Fruit fly (Drosophila melanogaster) whole organism, embryonic: ENCODE results near the gene CG5080.

ENCODE experiments used
- Asciz ChIP-seq: fragments of 200-800 bp; sonication (Bioruptor generic); optimal IDR thresholded peaks from 2 replicates; lab custom pipeline; 2017; ENCODE audit warnings: missing biosample characterization, mild to moderate bottlenecking, missing genetic modification characterization, missing genetic modification reagents
- B-H2 ChIP-seq: fragments of 200-800 bp; sonication (Bioruptor generic); optimal IDR thresholded peaks from 2 replicates; lab custom pipeline; 2018; ENCODE audit warnings: missing biosample characterization, mild to moderate bottlenecking, missing genetic modification characterization
- Bdp1 ChIP-seq: fragments of 200-800 bp; sonication (Bioruptor generic); optimal IDR thresholded peaks from 3 replicates; lab custom pipeline; 2016; ENCODE audit warnings: missing biosample characterization, missing genetic modification characterization
- Bgb ChIP-seq: fragments of 200-800 bp; sonication (Bioruptor generic); IDR thresholded peaks from 2 replicates; pipeline ENCODE4 v1.3.6; 2022; ENCODE audit warnings: missing biosample characterization, missing genetic modification characterization; ENCODE audit not compliant: partially characterized antibody
- CG10274 ChIP-seq: fragments of 200-800 bp; sonication (Bioruptor generic); optimal IDR thresholded peaks from 3 replicates; lab custom pipeline; 2017; ENCODE audit warnings: missing biosample characterization, mild to moderate bottlenecking, missing genetic modification characterization
- CG10431 ChIP-seq: fragments of 200-800 bp; sonication (Bioruptor generic); optimal IDR thresholded peaks from 3 replicates; lab custom pipeline; 2018; ENCODE audit warnings: missing biosample characterization, mild to moderate bottlenecking, missing genetic modification characterization
- CG11695 ChIP-seq: fragments of 200-800 bp; sonication (Bioruptor generic); IDR thresholded peaks from 3 replicates; pipeline ENCODE4 v1.3.6; 2022; ENCODE audit warnings: missing biosample characterization, missing genetic modification characterization
- CG14667 ChIP-seq: fragments of 200-800 bp; sonication (Bioruptor generic); IDR thresholded peaks from 2 replicates; pipeline ENCODE4 v1.3.6; 2022; ENCODE audit warnings: missing biosample characterization, missing genetic modification characterization
- CG14710 ChIP-seq: fragments of 200-800 bp; sonication (Bioruptor generic); optimal IDR thresholded peaks from 3 replicates; lab custom pipeline; 2019; ENCODE audit warnings: missing biosample characterization, mild to moderate bottlenecking, missing genetic modification characterization, moderate library complexity
- CG15696 ChIP-seq: fragments of 200-800 bp; sonication (Bioruptor generic); optimal IDR thresholded peaks from 2 replicates; lab custom pipeline; 2019; ENCODE audit warnings: missing biosample characterization, mild to moderate bottlenecking, missing genetic modification characterization, moderate library complexity
- CG18262 ChIP-seq: fragments of 200-800 bp; optimal IDR thresholded peaks from 3 replicates; lab custom pipeline; 2019; ENCODE audit warnings: missing biosample characterization, mild to moderate bottlenecking, missing genetic modification characterization, moderate library complexity
- CG18619 ChIP-seq: fragments of 200-800 bp; sonication (Bioruptor generic); optimal IDR thresholded peaks from 3 replicates; lab custom pipeline; 2017; ENCODE audit warnings: missing biosample characterization, mild to moderate bottlenecking, missing genetic modification characterization
- CG31441 ChIP-seq: fragments of 200-800 bp; sonication (Bioruptor generic); IDR thresholded peaks from 2 replicates; pipeline ENCODE4 v1.3.6; 2022; ENCODE audit warnings: missing biosample characterization, missing genetic modification characterization
- CG33213 ChIP-seq: fragments of 200-800 bp; sonication (Bioruptor generic); optimal IDR thresholded peaks from 3 replicates; lab custom pipeline; 2016; ENCODE audit warnings: missing biosample characterization, missing genetic modification characterization
- CG33557 ChIP-seq: fragments of 200-800 bp; sonication (Bioruptor generic); optimal IDR thresholded peaks from 2 replicates; lab custom pipeline; 2019; ENCODE audit warnings: missing biosample characterization, mild to moderate bottlenecking, missing genetic modification characterization, moderate library complexity
- CG34422 ChIP-seq: fragments of 200-800 bp; sonication (Bioruptor generic); IDR thresholded peaks from 3 replicates; pipeline ENCODE4 v1.3.6; 2022; ENCODE audit warnings: missing biosample characterization, missing genetic modification characterization
- CG3995 ChIP-seq: fragments of 200-800 bp; sonication (Bioruptor generic); optimal IDR thresholded peaks from 3 replicates; lab custom pipeline; 2016; ENCODE audit warnings: missing biosample characterization, missing genetic modification characterization
- CG4424 ChIP-seq: fragments of 200-800 bp; sonication (Bioruptor generic); optimal IDR thresholded peaks from 3 replicates; lab custom pipeline; 2016; ENCODE audit warnings: missing biosample characterization, missing genetic modification characterization
- CG4854 ChIP-seq: fragments of 200-800 bp; sonication (Bioruptor generic); optimal IDR thresholded peaks from 2 replicates; lab custom pipeline; 2016; ENCODE audit warnings: missing biosample characterization, missing genetic modification characterization, inconsistent platforms
- CG6254 ChIP-seq: fragments of 200-800 bp; sonication (Bioruptor generic); optimal IDR thresholded peaks from 3 replicates; lab custom pipeline; 2017; ENCODE audit warnings: mild to moderate bottlenecking, missing biosample characterization, missing genetic modification reagents, missing genetic modification characterization
- CG6854 ChIP-seq: fragments of 200-800 bp; sonication (Bioruptor generic); optimal IDR thresholded peaks from 3 replicates; lab custom pipeline; 2017; ENCODE audit warnings: missing biosample characterization, mild to moderate bottlenecking, missing genetic modification characterization
- CG7745 ChIP-seq: fragments of 200-800 bp; sonication (Bioruptor generic); optimal IDR thresholded peaks from 2 replicates; lab custom pipeline; 2018; ENCODE audit warnings: missing biosample characterization, mild to moderate bottlenecking, missing genetic modification characterization, moderate library complexity
- CG9797 ChIP-seq: fragments of 200-800 bp; sonication (Bioruptor generic); optimal IDR thresholded peaks from 3 replicates; lab custom pipeline; 2018; ENCODE audit warnings: missing biosample characterization, mild to moderate bottlenecking, missing genetic modification characterization
- CTCF ChIP-seq: fragments of 200-800 bp; sonication (Bioruptor generic); optimal IDR thresholded peaks from 2 replicates; lab custom pipeline; 2017; ENCODE audit warnings: missing biosample characterization, mild to moderate bottlenecking, missing genetic modification characterization, moderate library complexity
- Dip3 ChIP-seq: fragments of 200-800 bp; sonication (Bioruptor generic); optimal IDR thresholded peaks from 3 replicates; lab custom pipeline; 2016; ENCODE audit warnings: missing biosample characterization, missing genetic modification characterization
- Dll ChIP-seq: fragments of 200-800 bp; sonication (Bioruptor generic); IDR thresholded peaks from 4 replicates; pipeline ENCODE4 v1.3.6; 2022; ENCODE audit warnings: missing biosample characterization, missing genetic modification characterization; ENCODE audit not compliant: partially characterized antibody
- E2f1 ChIP-seq: fragments of 200-800 bp; sonication (Bioruptor generic); IDR thresholded peaks from 2 replicates; pipeline ENCODE4 v1.3.6; 2022; ENCODE audit warnings: missing biosample characterization, missing genetic modification characterization
- E2f2 ChIP-seq: fragments of 200-800 bp; sonication (Bioruptor generic); IDR thresholded peaks from 2 replicates; pipeline ENCODE4 v1.3.6; 2022; ENCODE audit warnings: missing biosample characterization, missing genetic modification characterization
- Ets65A ChIP-seq: fragments of 200-800 bp; sonication (Bioruptor generic); peaks from one replicate; lab custom pipeline; 2016; ENCODE audit warnings: missing biosample characterization, missing genetic modification characterization
- MBD-R2 ChIP-seq: fragments of 200-800 bp; sonication (Bioruptor generic); IDR thresholded peaks from 2 replicates; pipeline ENCODE4 v1.3.6; 2022; ENCODE audit warnings: missing biosample characterization, missing genetic modification characterization
- Rx ChIP-seq: fragments of 200-800 bp; sonication (Bioruptor generic); IDR thresholded peaks from 2 replicates; pipeline ENCODE4 v1.3.6; 2022; ENCODE audit warnings: missing biosample characterization, missing genetic modification characterization
- TFAM ChIP-seq: fragments of 200-800 bp; sonication (Bioruptor generic); optimal IDR thresholded peaks from 2 replicates; lab custom pipeline; 2017; ENCODE audit warnings: missing biosample characterization, missing genetic modification characterization, inconsistent platforms
- al ChIP-seq: fragments of 200-800 bp; sonication (Bioruptor generic); IDR thresholded peaks from 2 replicates; pipeline ENCODE4 v1.3.6; 2022; ENCODE audit warnings: missing biosample characterization, missing genetic modification characterization
- bigmax ChIP-seq: fragments of 200-800 bp; sonication (Bioruptor generic); optimal IDR thresholded peaks from 2 replicates; lab custom pipeline; 2018; ENCODE audit warnings: missing biosample characterization, mild to moderate bottlenecking, missing genetic modification characterization
- cad ChIP-seq: fragments of >200 bp; optimal IDR thresholded peaks from 2 replicates; lab custom pipeline; 2017; ENCODE audit warnings: missing biosample characterization, missing genetic modification characterization
- caup ChIP-seq: fragments of 200-800 bp; sonication (Bioruptor generic); optimal IDR thresholded peaks from 3 replicates; lab custom pipeline; 2017; ENCODE audit warnings: missing biosample characterization, mild to moderate bottlenecking, missing genetic modification characterization, moderate library complexity; ENCODE audit not compliant: severe bottlenecking
- ems ChIP-seq: fragments of 200-800 bp; sonication (Bioruptor generic); optimal IDR thresholded peaks from 3 replicates; lab custom pipeline; 2016; ENCODE audit warnings: missing biosample characterization, missing genetic modification characterization
- gcm2 ChIP-seq: fragments of 200-800 bp; sonication (Bioruptor generic); optimal IDR thresholded peaks from 2 replicates; lab custom pipeline; 2016; ENCODE audit warnings: missing biosample characterization, missing genetic modification characterization
- gsb ChIP-seq: fragments of 200-800 bp; sonication (Bioruptor generic); IDR thresholded peaks from 2 replicates; pipeline ENCODE4 v1.3.6; 2022; ENCODE audit warnings: missing biosample characterization, missing genetic modification characterization
- inv ChIP-seq: fragments of 200-800 bp; sonication (Bioruptor generic); IDR thresholded peaks from 2 replicates; pipeline ENCODE4 v1.3.6; 2022; ENCODE audit warnings: missing biosample characterization, missing genetic modification characterization; ENCODE audit not compliant: partially characterized antibody
- kah ChIP-seq: fragments of 200-800 bp; sonication (Bioruptor generic); optimal IDR thresholded peaks from 2 replicates; lab custom pipeline; 2018; ENCODE audit warnings: missing biosample characterization, mild to moderate bottlenecking, missing genetic modification characterization
- lola ChIP-seq, 3 experiments: fragments of >200 bp in 2 of 3; fragments of 200-800 bp in 1 of 3; sonication (Bioruptor generic) in 1 of 3; optimal IDR thresholded peaks; 2 replicates each; lab custom pipeline; 2017 to 2019; ENCODE audit warnings: missing biosample characterization in 3 of 3, missing genetic modification characterization in 3 of 3, mild to moderate bottlenecking in 1 of 3, moderate library complexity in 1 of 3
- nerfin-2 ChIP-seq: fragments of 200-800 bp; sonication (Bioruptor generic); IDR thresholded peaks from 2 replicates; pipeline ENCODE4 v1.3.6; 2022; ENCODE audit warnings: missing biosample characterization, missing genetic modification characterization; ENCODE audit not compliant: partially characterized antibody
- otp ChIP-seq: fragments of 200-800 bp; sonication (Bioruptor generic); IDR thresholded peaks from 3 replicates; pipeline ENCODE4, ENCODE4 v1.3.6; 2022; ENCODE audit warnings: missing biosample characterization, missing genetic modification characterization
- run ChIP-seq: fragments of 200-800 bp; sonication (Bioruptor generic); optimal IDR thresholded peaks from 3 replicates; lab custom pipeline; 2018; ENCODE audit warnings: missing biosample characterization, mild to moderate bottlenecking, missing genetic modification characterization
- scrt ChIP-seq: fragments of 200-800 bp; sonication (Bioruptor generic); optimal IDR thresholded peaks from 2 replicates; lab custom pipeline; 2018; ENCODE audit warnings: missing biosample characterization, mild to moderate bottlenecking, missing genetic modification characterization, moderate library complexity
- seq ChIP-seq: fragments of 200-800 bp; sonication (Bioruptor generic); IDR thresholded peaks from 2 replicates; pipeline ENCODE4 v1.3.6; 2022; ENCODE audit warnings: missing biosample characterization, missing genetic modification characterization
- tna ChIP-seq: fragments of 200-800 bp; sonication (Bioruptor generic); IDR thresholded peaks from 2 replicates; pipeline ENCODE4 v1.3.6; 2022; ENCODE audit warnings: missing biosample characterization, missing genetic modification characterization; ENCODE audit not compliant: partially characterized antibody
- zfh1 ChIP-seq: fragments of 200-800 bp; sonication (Bioruptor generic); IDR thresholded peaks from 3 replicates; pipeline ENCODE4 v1.3.6; 2022; ENCODE audit warnings: missing biosample characterization, missing genetic modification characterization

CG5080 gene

DNA sequence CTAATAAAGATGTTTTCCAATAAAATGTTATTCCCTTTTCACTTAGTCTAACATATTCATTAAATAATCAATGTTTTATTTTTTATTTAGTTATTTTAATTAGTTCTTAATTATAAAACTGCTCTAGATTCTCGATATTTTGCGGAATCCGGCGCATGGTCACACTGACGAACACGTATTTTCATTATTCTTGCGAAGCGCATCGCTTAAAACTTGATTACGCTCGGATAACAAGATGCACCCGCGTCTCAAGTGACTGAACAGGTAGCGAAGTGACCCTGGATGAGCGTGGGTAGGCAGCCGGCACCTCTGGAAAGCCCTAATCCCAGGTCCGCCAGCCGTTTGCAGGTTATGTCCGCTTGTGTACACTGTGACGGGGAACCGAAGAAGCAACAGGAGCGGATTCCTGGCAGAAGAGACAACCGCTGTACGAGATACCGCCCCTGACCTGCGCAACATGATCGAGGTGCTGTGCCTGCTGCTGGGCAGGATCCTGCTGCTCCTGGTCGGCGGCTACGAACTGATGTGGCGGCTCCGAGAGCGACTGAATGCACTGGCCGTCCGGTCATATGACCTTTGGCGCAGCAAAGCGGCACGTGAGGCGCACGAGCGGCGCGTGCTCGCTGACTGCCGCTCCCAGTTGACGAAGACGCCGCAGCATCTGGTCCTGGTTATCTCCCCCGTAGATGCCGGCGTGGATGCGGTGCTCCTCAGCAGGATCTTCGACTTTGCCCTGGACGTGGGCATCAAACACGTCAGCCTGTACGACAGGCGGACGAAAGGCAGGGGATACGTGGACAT is 5.0 kb downstream of the CG5080 start, which contains the start of gene Tango14:
Tango14 (plus strand) TSS at position 143 of the 801 bp plus-strand sequence.
- TF ChIP-seq CG4424 (GFP tag; lab: Kevin White, UChicago) (no peak), E2f1 (no peak), run (tag; lab: Kevin White, UChicago) (no peak), inv (GFP tag; lab: Robert Waterston, UW) (0 out of 2 replicates have a peak, but pooled peaks have one; percentile 18), Bdp1 (GFP tag; lab: Kevin White, UChicago) (no peak), caup (GFP tag; lab: Kevin White, UChicago) (no peak), TFAM (no peak), lola (GFP tag; optimal IDR thresholded peaks at IDR 0.05; lab: Kevin White, UChicago) (peak in 1 of 3 experiments; percentile 14), al (no peak), Bgb (peak; percentile 45; the same call in 1 of the 2 replicates), Ets65A (GFP tag; lab: Kevin White, UChicago) (peak; percentile 37), CG4854 (GFP tag; lab: Kevin White, UChicago) (no peak), CG10431 (GFP tag; lab: Kevin White, UChicago) (no peak), CG11695 (GFP tag; lab: Robert Waterston, UW) (no peak), CG9797 (GFP tag; lab: Kevin White, UChicago) (peak; percentile 24), CG10274 (GFP tag; lab: Kevin White, UChicago) (no peak), CTCF (GFP tag; lab: Kevin White, UChicago) (no peak), CG18619 (GFP tag; lab: Kevin White, UChicago) (no peak), gsb (no peak), cad (no peak), CG3995 (GFP tag; lab: Kevin White, UChicago) (peak; percentile 14), CG33213 (GFP tag; lab: Kevin White, UChicago) (no peak), CG18262 (tag; lab: Kevin White, UChicago) (peak; percentile 12), gcm2 (GFP tag; lab: Kevin White, UChicago) (no peak), Dip3 (GFP tag; lab: Kevin White, UChicago) (no peak), nerfin-2 (peak; percentile 52; the same call in 1 of the 2 replicates), E2f2 (GFP tag; lab: Robert Waterston, UW) (0 out of 2 replicates have a peak, but pooled peaks have one; percentile 15), CG34422 (peak; percentile 78; the same call in 2 of the 3 replicates), zfh1 (GFP tag; lab: Robert Waterston, UW) (0 out of 3 replicates have a peak, but pooled peaks have one; percentile 28), CG14710 (tag; lab: Kevin White, UChicago) (peak; percentile 32), Rx (GFP tag; lab: Robert Waterston, UW) (0 out of 2 replicates have a peak, but pooled peaks have one; percentile 2), CG15696 (no peak), Asciz (GFP tag; lab: Kevin White, UChicago) (no peak), Dll (0 out of 4 replicates have a peak, but pooled peaks have one; percentile 20), bigmax (peak; percentile 95), MBD-R2 (GFP tag; lab: Robert Waterston, UW) (peak; percentile 55), tna (GFP tag; lab: Robert Waterston, UW) (peak; percentile 46; the same call in 1 of the 2 replicates), CG14667 (GFP tag; lab: Robert Waterston, UW) (no peak), otp (GFP tag; lab: Robert Waterston, UW) (0 out of 3 replicates have a peak, but pooled peaks have one; percentile 23), CG7745 (no peak), B-H2 (no peak), CG31441 (GFP tag; lab: Robert Waterston, UW) (no peak), CG33557 (GFP tag; lab: Kevin White, UChicago) (no peak), ems (GFP tag; lab: Kevin White, UChicago) (no peak), CG6854 (GFP tag; lab: Kevin White, UChicago) (no peak), seq (no peak), kah (GFP tag; lab: Kevin White, UChicago) (no peak), scrt (GFP tag; lab: Kevin White, UChicago) (no peak), CG6254 (no peak)
